Worm (Caenorhabditis elegans) whole organism, young adult: ENCODE data around the gene nhr-254.

Experiments
- Y79H2A.3 ChIP-seq: fragments of 200-800 bp; sonication (Bioruptor generic); conservative IDR thresholded peaks from 2 replicates; pipeline ENCODE4 v1.3.6; 2022; ENCODE audit warnings: missing genetic modification reagents, missing genetic modification characterization, missing compliant biosample characterization
- ZK185.1 ChIP-seq: sonication (generic microtip); optimal IDR thresholded peaks from 2 replicates; lab custom pipeline; 2016; ENCODE audit warnings: mild to moderate bottlenecking, missing genetic modification characterization, missing compliant biosample characterization; ENCODE audit not compliant: poor library complexity, severe bottlenecking
- akir-1 ChIP-seq: fragments of 200-800 bp; sonication (Bioruptor generic); optimal IDR thresholded peaks from 2 replicates; lab custom pipeline; 2018; ENCODE audit warnings: mild to moderate bottlenecking, missing genetic modification characterization, moderate library complexity, missing compliant biosample characterization
- ceh-27 ChIP-seq: fragments of 200-800 bp; sonication (Bioruptor generic); optimal IDR thresholded peaks from 2 replicates; lab custom pipeline; 2018; ENCODE audit warnings: mild to moderate bottlenecking, missing genetic modification characterization, moderate library complexity, missing compliant biosample characterization
- ets-4 ChIP-seq: fragments of 200-800 bp; sonication (Bioruptor generic); optimal IDR thresholded peaks from 2 replicates; lab custom pipeline; 2018; ENCODE audit warnings: mild to moderate bottlenecking, missing genetic modification characterization, missing compliant biosample characterization
- him-1 ChIP-seq: sonication (generic microtip); optimal IDR thresholded peaks from 2 replicates; lab custom pipeline; 2016; ENCODE audit warnings: missing genotype, missing genetic modification reagents, missing genetic modification characterization, missing compliant biosample characterization
- mcd-1 ChIP-seq: fragments of 200-800 bp; sonication (Bioruptor generic); IDR thresholded peaks from 2 replicates; pipeline ENCODE4 v1.3.6; 2022; ENCODE audit warnings: missing genetic modification reagents, missing genetic modification characterization, missing compliant biosample characterization
- nhr-90 ChIP-seq: sonication (generic microtip); optimal IDR thresholded peaks from 2 replicates; lab custom pipeline; 2016; ENCODE audit warnings: missing genotype, mild to moderate bottlenecking, missing genetic modification characterization, missing compliant biosample characterization
- snpc-4 ChIP-seq, 5 experiments: fragments of 150-350 bp in 1 of 5; sonication (generic microtip) in 4 of 5; optimal IDR thresholded peaks; 2 replicates each; lab custom pipeline; 2014 to 2018; ENCODE audit warnings: missing genetic modification characterization in 5 of 5, missing biosample characterization in 3 of 5, antibody characterized with exemption in 2 of 5, mild to moderate bottlenecking in 2 of 5, missing compliant biosample characterization in 2 of 5, missing genotype in 2 of 5, moderate library complexity in 2 of 5, missing genetic modification reagents in 1 of 5

DNA sequence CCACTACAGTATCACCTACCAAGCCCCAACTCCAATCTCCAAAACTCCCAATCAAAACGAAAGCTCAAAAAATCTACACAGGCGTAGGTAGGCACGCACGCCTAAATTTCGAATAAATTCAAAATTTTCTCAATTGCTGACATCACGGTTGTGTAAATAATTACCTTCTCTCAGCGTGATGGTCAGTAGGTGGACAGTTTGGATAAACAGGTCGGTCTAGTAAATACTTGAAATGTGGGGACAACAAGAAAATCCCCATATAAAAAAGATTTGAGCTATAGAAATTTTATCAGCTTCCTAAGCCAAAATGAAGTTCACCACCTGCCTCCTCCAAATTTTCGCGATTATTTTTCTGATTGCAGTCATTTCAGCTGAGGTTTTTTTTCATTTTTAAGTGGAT is 45.7 kb downstream of the nhr-254 start, which contains the start of gene B0554.1:
- TF ChIP-seq akir-1 (GFP tag; lab: Kevin White, UChicago) = no peak
- TF ChIP-seq ceh-27 (GFP tag; lab: Kevin White, UChicago) = no peak
- TF ChIP-seq him-1 (tag; lab: Kevin White, UChicago) = no peak
- no peak for TF ChIP-seq Y79H2A.3
- no peak for TF ChIP-seq mcd-1
- TF ChIP-seq ZK185.1 (tag; lab: Kevin White, UChicago) = no peak
- no peak for TF ChIP-seq nhr-90 (tag; lab: Kevin White, UChicago)
- no peak for TF ChIP-seq ets-4 (GFP tag; lab: Kevin White, UChicago)
- no peak for TF ChIP-seq snpc-4 (GFP tag; optimal IDR thresholded peaks at IDR 0.05; lab: Kevin White, UChicago)
- no peak for TF ChIP-seq snpc-4 (tag; optimal IDR thresholded peaks at IDR 0.05; lab: Kevin White, UChicago)
